Fruit fly (Drosophila melanogaster) whole organism, embryonic: ENCODE data around the gene axo.

Source experiments
- CG10366 ChIP-seq: fragments of 200-800 bp; sonication (Bioruptor generic); IDR thresholded peaks from 2 replicates; pipeline ENCODE4 v1.3.6; 2022; ENCODE audit warnings: missing biosample characterization, missing genetic modification characterization
- CG10462 ChIP-seq: fragments of 200-800 bp; sonication (Bioruptor generic); optimal IDR thresholded peaks from 2 replicates; lab custom pipeline; 2016; ENCODE audit warnings: missing biosample characterization, missing genetic modification characterization
- CG10543 ChIP-seq: fragments of 200-800 bp; sonication (Bioruptor generic); optimal IDR thresholded peaks from 3 replicates; lab custom pipeline; 2017; ENCODE audit warnings: missing biosample characterization, mild to moderate bottlenecking, missing genetic modification characterization, moderate library complexity
- CG11695 ChIP-seq: fragments of 200-800 bp; sonication (Bioruptor generic); IDR thresholded peaks from 3 replicates; pipeline ENCODE4 v1.3.6; 2022; ENCODE audit warnings: missing biosample characterization, missing genetic modification characterization
- CG12299 ChIP-seq: fragments of 200-800 bp; sonication (Bioruptor generic); optimal IDR thresholded peaks from 2 replicates; lab custom pipeline; 2018; ENCODE audit warnings: missing biosample characterization, mild to moderate bottlenecking, missing genetic modification characterization
- CG12744 ChIP-seq: fragments of 200-800 bp; sonication (Bioruptor generic); optimal IDR thresholded peaks from 2 replicates; lab custom pipeline; 2016; ENCODE audit warnings: missing biosample characterization, missing genetic modification characterization
- CG14014 ChIP-seq: fragments of 200-800 bp; sonication (Bioruptor generic); IDR thresholded peaks from 2 replicates; pipeline ENCODE4 v1.3.6; 2022; ENCODE audit warnings: missing biosample characterization, missing genetic modification characterization
- CG14050 ChIP-seq: fragments of 200-800 bp; sonication (Bioruptor generic); IDR thresholded peaks from 3 replicates; pipeline ENCODE4 v1.3.6; 2022; ENCODE audit warnings: missing biosample characterization, missing genetic modification characterization
- CG15269 ChIP-seq: fragments of 200-800 bp; sonication (Bioruptor generic); optimal IDR thresholded peaks from 2 replicates; lab custom pipeline; 2018; ENCODE audit warnings: missing biosample characterization, mild to moderate bottlenecking, missing genetic modification characterization, moderate library complexity
- CG15479 ChIP-seq: fragments of 200-800 bp; sonication (Bioruptor generic); optimal IDR thresholded peaks from 3 replicates; lab custom pipeline; 2019; ENCODE audit warnings: missing biosample characterization, mild to moderate bottlenecking, missing genetic modification characterization, moderate library complexity
- CG16815 ChIP-seq: fragments of 200-800 bp; sonication (Bioruptor generic); optimal IDR thresholded peaks from 3 replicates; lab custom pipeline; 2017; ENCODE audit warnings: missing biosample characterization, mild to moderate bottlenecking, missing genetic modification characterization
- CG16863 ChIP-seq: fragments of 200-800 bp; sonication (Bioruptor generic); optimal IDR thresholded peaks from 3 replicates; lab custom pipeline; 2016; ENCODE audit warnings: missing biosample characterization, missing genetic modification characterization
- CG17359 ChIP-seq: fragments of 200-800 bp; sonication (Bioruptor generic); optimal IDR thresholded peaks from 3 replicates; lab custom pipeline; 2018; ENCODE audit warnings: missing biosample characterization, mild to moderate bottlenecking, missing genetic modification characterization, moderate library complexity
- CG18476 ChIP-seq: fragments of 200-800 bp; sonication (Bioruptor generic); optimal IDR thresholded peaks from 2 replicates; lab custom pipeline; 2016; ENCODE audit warnings: missing biosample characterization, mild to moderate bottlenecking, missing genetic modification characterization
- CG2678 ChIP-seq: fragments of 200-800 bp; sonication (Bioruptor generic); optimal IDR thresholded peaks from 3 replicates; lab custom pipeline; 2019; ENCODE audit warnings: missing biosample characterization, mild to moderate bottlenecking, missing genetic modification characterization, moderate library complexity
- CG31224 ChIP-seq: fragments of 200-800 bp; sonication (Bioruptor generic); IDR thresholded peaks from 2 replicates; pipeline ENCODE4 v1.3.6; 2022; ENCODE audit warnings: missing biosample characterization, missing genetic modification characterization
- CG31388 ChIP-seq: fragments of 200-800 bp; sonication (Bioruptor generic); optimal IDR thresholded peaks from 2 replicates; lab custom pipeline; 2016; ENCODE audit warnings: missing biosample characterization, missing genetic modification characterization
- CG34224 ChIP-seq: fragments of 200-800 bp; sonication (Bioruptor generic); IDR thresholded peaks from 3 replicates; pipeline ENCODE4 v1.3.6; 2022; ENCODE audit warnings: missing biosample characterization, missing genetic modification characterization; ENCODE audit not compliant: partially characterized antibody
- CG34376 ChIP-seq: fragments of 200-800 bp; sonication (Bioruptor generic); optimal IDR thresholded peaks from 2 replicates; lab custom pipeline; 2018; ENCODE audit warnings: missing biosample characterization, mild to moderate bottlenecking, missing genetic modification characterization
- CG3847 ChIP-seq: fragments of 200-800 bp; sonication (Bioruptor generic); IDR thresholded peaks from 2 replicates; pipeline ENCODE4 v1.3.6; 2022; ENCODE audit warnings: missing biosample characterization, missing genetic modification characterization
- CG4404 ChIP-seq: fragments of 200-800 bp; sonication (Bioruptor generic); IDR thresholded peaks from 2 replicates; pipeline ENCODE4 v1.3.6; 2022; ENCODE audit warnings: missing biosample characterization, missing genetic modification characterization
- CG6683 ChIP-seq: fragments of 200-800 bp; sonication (Bioruptor generic); optimal IDR thresholded peaks from 2 replicates; lab custom pipeline; 2017; ENCODE audit warnings: missing biosample characterization, mild to moderate bottlenecking, missing genetic modification characterization, missing genetic modification reagents
- CG7556 ChIP-seq: fragments of 200-800 bp; sonication (Bioruptor generic); optimal IDR thresholded peaks from 2 replicates; lab custom pipeline; 2017; ENCODE audit warnings: missing biosample characterization, mild to moderate bottlenecking, missing genetic modification characterization
- CG7839 ChIP-seq: fragments of 200-800 bp; sonication (Bioruptor generic); optimal IDR thresholded peaks from 3 replicates; lab custom pipeline; 2018; ENCODE audit warnings: missing biosample characterization, mild to moderate bottlenecking, missing genetic modification characterization, moderate library complexity
- CG9215 ChIP-seq: fragments of 200-800 bp; sonication (Bioruptor generic); IDR thresholded peaks from 2 replicates; pipeline ENCODE4 v1.3.6; 2022; ENCODE audit warnings: missing biosample characterization, missing genetic modification characterization
- CG9932 ChIP-seq: fragments of 200-800 bp; sonication (Bioruptor generic); IDR thresholded peaks from 2 replicates; pipeline ENCODE4 v1.3.6; 2022; ENCODE audit warnings: missing biosample characterization, missing genetic modification characterization
- Chrac-16 ChIP-seq: fragments of 200-800 bp; sonication (Bioruptor generic); optimal IDR thresholded peaks from 3 replicates; lab custom pipeline; 2016; ENCODE audit warnings: missing biosample characterization, missing genetic modification characterization
- D ChIP-seq, 2 experiments: fragments of 200-800 bp in 1 of 2; fragments of >200 bp in 1 of 2; sonication (Bioruptor generic) in 1 of 2; optimal IDR thresholded peaks; 2 replicates in 1 of 2; 3 replicates in 1 of 2; lab custom pipeline; 2017; ENCODE audit warnings: mild to moderate bottlenecking in 1 of 2, missing biosample characterization in 1 of 2, missing genetic modification characterization in 1 of 2, missing genetic modification reagents in 1 of 2
- D19A ChIP-seq: fragments of 200-800 bp; optimal IDR thresholded peaks from 3 replicates; lab custom pipeline; 2019; ENCODE audit warnings: missing biosample characterization, mild to moderate bottlenecking, missing genetic modification characterization, moderate library complexity
- D19B ChIP-seq: fragments of 200-800 bp; sonication (Bioruptor generic); optimal IDR thresholded peaks from 2 replicates; lab custom pipeline; 2017; ENCODE audit warnings: missing biosample characterization, mild to moderate bottlenecking, missing genetic modification characterization
- Hmx ChIP-seq: fragments of 200-800 bp; sonication (Bioruptor generic); optimal IDR thresholded peaks from 2 replicates; lab custom pipeline; 2016; ENCODE audit warnings: missing biosample characterization, missing genetic modification characterization
- MBD-R2 ChIP-seq: fragments of 200-800 bp; sonication (Bioruptor generic); IDR thresholded peaks from 2 replicates; pipeline ENCODE4 v1.3.6; 2022; ENCODE audit warnings: missing biosample characterization, missing genetic modification characterization
- Mad ChIP-seq: fragments of 200-800 bp; sonication (Bioruptor generic); optimal IDR thresholded peaks from 2 replicates; lab custom pipeline; 2016; ENCODE audit warnings: missing biosample characterization, missing genetic modification characterization
- Nf-YA ChIP-seq: fragments of 200-800 bp; sonication (Bioruptor generic); IDR thresholded peaks from 2 replicates; pipeline ENCODE4 v1.3.6; 2022; ENCODE audit warnings: missing biosample characterization, missing genetic modification characterization
- Spps ChIP-seq: fragments of 200-800 bp; sonication (Bioruptor generic); optimal IDR thresholded peaks from 2 replicates; lab custom pipeline; 2018; ENCODE audit warnings: missing biosample characterization, mild to moderate bottlenecking, missing genetic modification characterization
- cwo ChIP-seq: fragments of 200-800 bp; sonication (Bioruptor generic); optimal IDR thresholded peaks from 3 replicates; lab custom pipeline; 2017; ENCODE audit warnings: missing biosample characterization, missing genetic modification characterization, mild to moderate bottlenecking, moderate library complexity, missing genetic modification reagents
- danr ChIP-seq: fragments of 200-800 bp; sonication (Bioruptor generic); IDR thresholded peaks from 2 replicates; pipeline ENCODE4 v1.3.6; 2022; ENCODE audit warnings: missing biosample characterization, missing genetic modification characterization
- dimm ChIP-seq: fragments of 200-800 bp; sonication (Bioruptor generic); IDR thresholded peaks from 2 replicates; pipeline ENCODE4 v1.3.6; 2022; ENCODE audit warnings: missing biosample characterization, missing genetic modification characterization
- emc ChIP-seq: fragments of 200-800 bp; sonication (Bioruptor generic); optimal IDR thresholded peaks from 2 replicates; lab custom pipeline; 2016; ENCODE audit warnings: missing biosample characterization, missing genetic modification characterization
- fd102C ChIP-seq: fragments of 200-800 bp; sonication (Bioruptor generic); optimal IDR thresholded peaks from 2 replicates; lab custom pipeline; 2018; ENCODE audit warnings: missing biosample characterization, mild to moderate bottlenecking, missing genetic modification characterization, moderate library complexity
- gsb ChIP-seq: fragments of 200-800 bp; sonication (Bioruptor generic); IDR thresholded peaks from 2 replicates; pipeline ENCODE4 v1.3.6; 2022; ENCODE audit warnings: missing biosample characterization, missing genetic modification characterization
- lab ChIP-seq: fragments of 200-800 bp; sonication (Bioruptor generic); optimal IDR thresholded peaks from 3 replicates; lab custom pipeline; 2017; ENCODE audit warnings: missing biosample characterization, missing genetic modification characterization, mild to moderate bottlenecking, moderate library complexity, missing genetic modification reagents
- lola ChIP-seq, 3 experiments: fragments of >200 bp in 2 of 3; fragments of 200-800 bp in 1 of 3; sonication (Bioruptor generic) in 1 of 3; optimal IDR thresholded peaks; 2 replicates each; lab custom pipeline; 2017 to 2019; ENCODE audit warnings: missing biosample characterization in 3 of 3, missing genetic modification characterization in 3 of 3, mild to moderate bottlenecking in 1 of 3, moderate library complexity in 1 of 3
- mirr ChIP-seq: fragments of 200-800 bp; sonication (Bioruptor generic); optimal IDR thresholded peaks from 3 replicates; lab custom pipeline; 2018; ENCODE audit warnings: missing biosample characterization, mild to moderate bottlenecking, missing genetic modification characterization
- pita ChIP-seq: fragments of 200-800 bp; sonication (Bioruptor generic); optimal IDR thresholded peaks from 2 replicates; lab custom pipeline; 2017; ENCODE audit warnings: missing biosample characterization, mild to moderate bottlenecking, missing genetic modification characterization
- pros ChIP-seq: fragments of 200-800 bp; sonication (Bioruptor generic); optimal IDR thresholded peaks from 3 replicates; lab custom pipeline; 2019; ENCODE audit warnings: missing biosample characterization, mild to moderate bottlenecking, missing genetic modification characterization, moderate library complexity
- run ChIP-seq: fragments of 200-800 bp; sonication (Bioruptor generic); optimal IDR thresholded peaks from 3 replicates; lab custom pipeline; 2018; ENCODE audit warnings: missing biosample characterization, mild to moderate bottlenecking, missing genetic modification characterization
- sens-2 ChIP-seq: fragments of 200-800 bp; sonication (Bioruptor generic); IDR thresholded peaks from 2 replicates; pipeline ENCODE4 v1.3.6; 2022; ENCODE audit warnings: missing biosample characterization, missing genetic modification characterization
- shn ChIP-seq: fragments of 200-800 bp; sonication (Bioruptor generic); optimal IDR thresholded peaks from 3 replicates; lab custom pipeline; 2016; ENCODE audit warnings: missing biosample characterization, missing genetic modification characterization
- ssp ChIP-seq: fragments of 200-800 bp; sonication (Bioruptor generic); IDR thresholded peaks from 2 replicates; pipeline ENCODE4 v1.3.6; 2022; ENCODE audit warnings: missing biosample characterization, missing genetic modification characterization
- stwl ChIP-seq: fragments of 200-800 bp; sonication (Bioruptor generic); optimal IDR thresholded peaks from 3 replicates; lab custom pipeline; 2018; ENCODE audit warnings: missing biosample characterization, mild to moderate bottlenecking, missing genetic modification characterization, moderate library complexity

The axo gene

DNA sequence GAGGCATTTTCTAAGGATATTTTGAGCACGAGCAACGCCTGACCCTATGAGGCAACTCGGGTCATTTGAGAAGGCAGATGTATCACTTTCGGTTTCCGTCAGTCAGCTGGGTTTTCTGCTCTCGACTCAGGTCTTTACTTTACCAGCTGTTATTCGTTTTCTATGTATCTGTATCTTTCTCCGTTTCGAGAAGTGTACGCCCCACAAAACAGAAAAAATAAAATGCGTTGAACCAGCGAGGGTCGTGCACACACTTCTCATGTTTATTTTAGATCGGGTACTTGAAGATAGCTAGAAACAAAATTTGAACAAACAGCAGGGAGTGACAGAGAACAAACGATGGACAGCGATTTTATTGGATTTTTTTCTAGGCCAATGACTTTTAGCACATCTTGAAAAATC, 73.3 kb downstream of the axo start (continued):
- no peak for TF ChIP-seq gsb
- no peak for TF ChIP-seq Nf-YA (GFP tag; lab: Robert Waterston, UW)
- TF ChIP-seq CG34224 (GFP tag; lab: Robert Waterston, UW) = no peak
- TF ChIP-seq CG12744 (GFP tag; lab: Kevin White, UChicago) = no peak
- TF ChIP-seq emc (GFP tag; lab: Kevin White, UChicago) = no peak
- TF ChIP-seq dimm = no peak
- no peak for TF ChIP-seq cwo (GFP tag; lab: Kevin White, UChicago)
- no peak for TF ChIP-seq Spps (tag; lab: Kevin White, UChicago)
- TF ChIP-seq CG7556 = no peak
- TF ChIP-seq CG3847 (GFP tag; lab: Robert Waterston, UW) = no peak
- no peak for TF ChIP-seq CG16863
- TF ChIP-seq CG31224 (GFP tag; lab: Robert Waterston, UW) = no peak
- TF ChIP-seq CG17359 (tag; lab: Kevin White, UChicago) = peak; percentile 2
- TF ChIP-seq pita (GFP tag; lab: Kevin White, UChicago) = no peak
- TF ChIP-seq CG10543 (GFP tag; lab: Kevin White, UChicago) = no peak
- no peak for TF ChIP-seq pros
- TF ChIP-seq sens-2 (GFP tag; lab: Robert Waterston, UW) = no peak; the same call in 1 of the 2 replicates
- TF ChIP-seq CG6683 (GFP tag; lab: Kevin White, UChicago) = no peak
- no peak for TF ChIP-seq CG34376 (GFP tag; lab: Kevin White, UChicago)
- TF ChIP-seq run (tag; lab: Kevin White, UChicago) = no peak
- no peak for TF ChIP-seq CG7839 (tag; lab: Kevin White, UChicago)
- no peak for TF ChIP-seq CG16815 (GFP tag; lab: Kevin White, UChicago)
- TF ChIP-seq CG18476 (GFP tag; lab: Kevin White, UChicago) = peak; percentile 99
- TF ChIP-seq CG14014 (GFP tag; lab: Robert Waterston, UW) = no peak
- TF ChIP-seq CG12299 = no peak
- peak; percentile 42 for TF ChIP-seq D19A
- no peak for TF ChIP-seq CG9932
- TF ChIP-seq lab (GFP tag; lab: Kevin White, UChicago) = no peak
- TF ChIP-seq CG14050 (GFP tag; lab: Robert Waterston, UW) = no peak
- TF ChIP-seq lola (GFP tag; optimal IDR thresholded peaks at IDR 0.05; lab: Kevin White, UChicago) = peak in 1 of 3 experiments; percentile 39
- TF ChIP-seq CG9215 (GFP tag; lab: Robert Waterston, UW) = no peak
- no peak for TF ChIP-seq mirr (GFP tag; lab: Kevin White, UChicago)
- no peak for TF ChIP-seq danr (GFP tag; lab: Robert Waterston, UW)
- no peak for TF ChIP-seq D (optimal IDR thresholded peaks at IDR 0.05; lab: Kevin White, UChicago)
- TF ChIP-seq D (GFP tag; optimal IDR thresholded peaks at IDR 0.05; lab: Kevin White, UChicago) = peak; percentile 23
- TF ChIP-seq MBD-R2 (GFP tag; lab: Robert Waterston, UW) = no peak
- TF ChIP-seq CG2678 (tag; lab: Kevin White, UChicago) = peak; percentile 13
- peak; percentile 20 for TF ChIP-seq fd102C (GFP tag; lab: Kevin White, UChicago)
- TF ChIP-seq stwl = peak; percentile 23
- no peak for TF ChIP-seq CG10366 (GFP tag; lab: Robert Waterston, UW)
- TF ChIP-seq CG31388 (GFP tag; lab: Kevin White, UChicago) = no peak
- TF ChIP-seq Chrac-16 (GFP tag; lab: Kevin White, UChicago) = peak; percentile 20
- TF ChIP-seq CG15479 = peak; percentile 44
- no peak for TF ChIP-seq CG15269 (tag; lab: Kevin White, UChicago)
- TF ChIP-seq Hmx (GFP tag; lab: Kevin White, UChicago) = no peak
- TF ChIP-seq ssp (GFP tag; lab: Robert Waterston, UW) = no peak
- TF ChIP-seq shn (GFP tag; lab: Kevin White, UChicago) = no peak
- no peak for TF ChIP-seq Mad (GFP tag; lab: Kevin White, UChicago)
- TF ChIP-seq CG10462 (GFP tag; lab: Kevin White, UChicago) = no peak
- TF ChIP-seq CG4404 (GFP tag; lab: Robert Waterston, UW) = no peak
- TF ChIP-seq CG11695 (GFP tag; lab: Robert Waterston, UW) = no peak
- no peak for TF ChIP-seq D19B (GFP tag; lab: Kevin White, UChicago)
